Fruit fly (Drosophila melanogaster) whole organism, embryonic: Measurements from ENCODE around the gene Fbw5.

Experiments used
- Antp ChIP-seq: fragments of 200-800 bp; sonication (Bioruptor generic); optimal IDR thresholded peaks from 3 replicates; lab custom pipeline; 2016; ENCODE audit warnings: missing biosample characterization, missing genetic modification characterization
- CG10267 ChIP-seq: fragments of 200-800 bp; sonication (Bioruptor generic); optimal IDR thresholded peaks from 2 replicates; lab custom pipeline; 2018; ENCODE audit warnings: missing biosample characterization, mild to moderate bottlenecking, missing genetic modification characterization, moderate library complexity
- CG10979 ChIP-seq: fragments of 200-800 bp; sonication (Bioruptor generic); optimal IDR thresholded peaks from 2 replicates; lab custom pipeline; 2018; ENCODE audit warnings: missing biosample characterization, mild to moderate bottlenecking, missing genetic modification characterization, moderate library complexity
- CG11696 ChIP-seq: fragments of 200-800 bp; sonication (Bioruptor generic); IDR thresholded peaks from 2 replicates; pipeline ENCODE4 v1.3.6; 2022; ENCODE audit warnings: missing biosample characterization, missing genetic modification characterization
- CG14441 ChIP-seq: fragments of 200-800 bp; sonication (Bioruptor generic); IDR thresholded peaks from 2 replicates; pipeline ENCODE4 v1.3.6; 2022; ENCODE audit warnings: missing biosample characterization, missing genetic modification characterization
- CG14710 ChIP-seq: fragments of 200-800 bp; sonication (Bioruptor generic); optimal IDR thresholded peaks from 3 replicates; lab custom pipeline; 2019; ENCODE audit warnings: missing biosample characterization, mild to moderate bottlenecking, missing genetic modification characterization, moderate library complexity
- CG15269 ChIP-seq: fragments of 200-800 bp; sonication (Bioruptor generic); optimal IDR thresholded peaks from 2 replicates; lab custom pipeline; 2018; ENCODE audit warnings: missing biosample characterization, mild to moderate bottlenecking, missing genetic modification characterization, moderate library complexity
- CG15696 ChIP-seq: fragments of 200-800 bp; sonication (Bioruptor generic); optimal IDR thresholded peaks from 2 replicates; lab custom pipeline; 2019; ENCODE audit warnings: missing biosample characterization, mild to moderate bottlenecking, missing genetic modification characterization, moderate library complexity
- CG2678 ChIP-seq: fragments of 200-800 bp; sonication (Bioruptor generic); optimal IDR thresholded peaks from 3 replicates; lab custom pipeline; 2019; ENCODE audit warnings: missing biosample characterization, mild to moderate bottlenecking, missing genetic modification characterization, moderate library complexity
- CG4424 ChIP-seq: fragments of 200-800 bp; sonication (Bioruptor generic); optimal IDR thresholded peaks from 3 replicates; lab custom pipeline; 2016; ENCODE audit warnings: missing biosample characterization, missing genetic modification characterization
- CG6254 ChIP-seq: fragments of 200-800 bp; sonication (Bioruptor generic); optimal IDR thresholded peaks from 3 replicates; lab custom pipeline; 2017; ENCODE audit warnings: mild to moderate bottlenecking, missing biosample characterization, missing genetic modification reagents, missing genetic modification characterization
- CG6654 ChIP-seq: fragments of 200-800 bp; sonication (Bioruptor generic); optimal IDR thresholded peaks from 2 replicates; lab custom pipeline; 2017; ENCODE audit warnings: missing biosample characterization, mild to moderate bottlenecking, missing genetic modification characterization
- CG7839 ChIP-seq: fragments of 200-800 bp; sonication (Bioruptor generic); optimal IDR thresholded peaks from 3 replicates; lab custom pipeline; 2018; ENCODE audit warnings: missing biosample characterization, mild to moderate bottlenecking, missing genetic modification characterization, moderate library complexity
- CG7928 ChIP-seq: fragments of 200-800 bp; sonication (Bioruptor generic); optimal IDR thresholded peaks from 2 replicates; lab custom pipeline; 2017; ENCODE audit warnings: missing biosample characterization, mild to moderate bottlenecking, missing genetic modification characterization
- CG8290 ChIP-seq, 3 experiments: fragments of 200-800 bp; sonication (Bioruptor generic); optimal IDR thresholded peaks; 2 replicates each; lab custom pipeline; 2016 to 2019; ENCODE audit warnings: missing biosample characterization in 3 of 3, missing genetic modification characterization in 3 of 3, mild to moderate bottlenecking in 2 of 3, moderate library complexity in 1 of 3
- CG9727 ChIP-seq: fragments of 200-800 bp; sonication (Bioruptor generic); optimal IDR thresholded peaks from 3 replicates; lab custom pipeline; 2017; ENCODE audit warnings: missing biosample characterization, mild to moderate bottlenecking, missing genetic modification characterization
- Deaf1 ChIP-seq: fragments of 200-800 bp; optimal IDR thresholded peaks from 3 replicates; lab custom pipeline; 2019; ENCODE audit warnings: missing biosample characterization, mild to moderate bottlenecking, missing genetic modification characterization, moderate library complexity
- Dfd ChIP-seq, 2 experiments: fragments of >200 bp; optimal IDR thresholded peaks; 2 replicates each; lab custom pipeline; 2017; ENCODE audit warnings: missing biosample characterization in 2 of 2, missing genetic modification characterization in 2 of 2
- Dref ChIP-seq: fragments of 200-800 bp; sonication (Bioruptor generic); IDR thresholded peaks from 2 replicates; pipeline ENCODE4 v1.3.6; 2022; ENCODE audit warnings: missing biosample characterization, missing genetic modification characterization
- HLH54F ChIP-seq: fragments of 200-800 bp; sonication (Bioruptor generic); optimal IDR thresholded peaks from 3 replicates; lab custom pipeline; 2016; ENCODE audit warnings: missing biosample characterization, missing genetic modification characterization
- Lhr ChIP-seq: fragments of 200-800 bp; sonication (Bioruptor generic); optimal IDR thresholded peaks from 3 replicates; lab custom pipeline; 2017; ENCODE audit warnings: mild to moderate bottlenecking, missing biosample characterization, missing genetic modification reagents, missing genetic modification characterization
- MESR4 ChIP-seq: fragments of 200-800 bp; sonication (Bioruptor generic); optimal IDR thresholded peaks from 2 replicates; lab custom pipeline; 2018; ENCODE audit warnings: missing biosample characterization, mild to moderate bottlenecking, missing genetic modification characterization, moderate library complexity
- Meics ChIP-seq: fragments of 200-800 bp; sonication (Bioruptor generic); optimal IDR thresholded peaks from 2 replicates; lab custom pipeline; 2017; ENCODE audit warnings: missing biosample characterization, mild to moderate bottlenecking, missing genetic modification characterization
- Mes4 ChIP-seq: fragments of 200-800 bp; sonication (Bioruptor generic); optimal IDR thresholded peaks from 2 replicates; lab custom pipeline; 2016; ENCODE audit warnings: missing biosample characterization, missing genetic modification characterization
- Oli ChIP-seq: fragments of 200-800 bp; sonication (Bioruptor generic); optimal IDR thresholded peaks from 2 replicates; lab custom pipeline; 2018; ENCODE audit warnings: missing biosample characterization, mild to moderate bottlenecking, missing genetic modification characterization, moderate library complexity
- Rx ChIP-seq: fragments of 200-800 bp; sonication (Bioruptor generic); IDR thresholded peaks from 2 replicates; pipeline ENCODE4 v1.3.6; 2022; ENCODE audit warnings: missing biosample characterization, missing genetic modification characterization
- Sry-β ChIP-seq: fragments of 200-800 bp; sonication (Bioruptor generic); optimal IDR thresholded peaks from 2 replicates; lab custom pipeline; 2018; ENCODE audit warnings: missing biosample characterization, mild to moderate bottlenecking, missing genetic modification characterization, moderate library complexity
- Stat92E ChIP-seq, 3 experiments: fragments of >200 bp in 2 of 3; fragments of 200-800 bp in 1 of 3; sonication (Bioruptor generic) in 1 of 3; optimal IDR thresholded peaks; 2 replicates each; lab custom pipeline; 2017 to 2019; ENCODE audit warnings: missing biosample characterization in 3 of 3, missing genetic modification characterization in 3 of 3, mild to moderate bottlenecking in 1 of 3, moderate library complexity in 1 of 3
- Vsx1 ChIP-seq: fragments of 200-800 bp; sonication (Bioruptor generic); optimal IDR thresholded peaks from 2 replicates; lab custom pipeline; 2017; ENCODE audit warnings: missing biosample characterization, mild to moderate bottlenecking, missing genetic modification characterization, missing genetic modification reagents
- bab2 ChIP-seq: fragments of 200-800 bp; sonication (Bioruptor generic); optimal IDR thresholded peaks from 2 replicates; lab custom pipeline; 2016; ENCODE audit warnings: missing biosample characterization, missing genetic modification characterization
- bowl ChIP-seq: fragments of 200-800 bp; sonication (Bioruptor generic); IDR thresholded peaks from 2 replicates; pipeline ENCODE4 v1.3.6; 2022; ENCODE audit warnings: missing biosample characterization, missing genetic modification characterization
- bsh ChIP-seq, 2 experiments: fragments of 200-800 bp; sonication (Bioruptor generic); optimal IDR thresholded peaks; 2 replicates each; lab custom pipeline; 2017 to 2018; ENCODE audit warnings: mild to moderate bottlenecking in 2 of 2, missing biosample characterization in 2 of 2, missing genetic modification characterization in 2 of 2, moderate library complexity in 1 of 2
- btn ChIP-seq: fragments of 200-800 bp; sonication (Bioruptor generic); optimal IDR thresholded peaks from 2 replicates; lab custom pipeline; 2016; ENCODE audit warnings: missing biosample characterization, missing genetic modification characterization
- croc ChIP-seq: fragments of 200-800 bp; sonication (Bioruptor generic); conservative IDR thresholded peaks from 3 replicates; pipeline ENCODE4 v1.3.6; 2022; ENCODE audit warnings: missing biosample characterization, missing genetic modification characterization
- eve ChIP-seq, 2 experiments: fragments of >200 bp; optimal IDR thresholded peaks; 2 replicates each; lab custom pipeline; 2017; ENCODE audit warnings: missing biosample characterization in 2 of 2, missing genetic modification characterization in 2 of 2
- ewg ChIP-seq: fragments of 200-800 bp; sonication (Bioruptor generic); optimal IDR thresholded peaks from 3 replicates; lab custom pipeline; 2017; ENCODE audit warnings: mild to moderate bottlenecking, missing biosample characterization, missing genetic modification reagents, missing genetic modification characterization
- lola ChIP-seq, 3 experiments: fragments of >200 bp in 2 of 3; fragments of 200-800 bp in 1 of 3; sonication (Bioruptor generic) in 1 of 3; optimal IDR thresholded peaks; 2 replicates each; lab custom pipeline; 2017 to 2019; ENCODE audit warnings: missing biosample characterization in 3 of 3, missing genetic modification characterization in 3 of 3, mild to moderate bottlenecking in 1 of 3, moderate library complexity in 1 of 3
- nmo ChIP-seq: fragments of 200-800 bp; sonication (Bioruptor generic); optimal IDR thresholded peaks from 2 replicates; lab custom pipeline; 2018; ENCODE audit warnings: missing biosample characterization, mild to moderate bottlenecking, missing genetic modification characterization, moderate library complexity
- org-1 ChIP-seq: fragments of 200-800 bp; sonication (Bioruptor generic); optimal IDR thresholded peaks from 2 replicates; lab custom pipeline; 2017; ENCODE audit warnings: missing biosample characterization, missing genetic modification characterization
- ranshi ChIP-seq: fragments of 200-800 bp; sonication (Bioruptor generic); IDR thresholded peaks from 2 replicates; pipeline ENCODE4 v1.3.6; 2022; ENCODE audit warnings: missing biosample characterization, missing genetic modification characterization
- sqz ChIP-seq: fragments of 200-800 bp; sonication (Bioruptor generic); optimal IDR thresholded peaks from 3 replicates; lab custom pipeline; 2018; ENCODE audit warnings: missing biosample characterization, mild to moderate bottlenecking, missing genetic modification characterization
- sr ChIP-seq: fragments of 200-800 bp; sonication (Bioruptor generic); IDR thresholded peaks from 3 replicates; pipeline ENCODE4 v1.3.6; 2022; ENCODE audit warnings: missing biosample characterization, missing genetic modification characterization
- ssp ChIP-seq: fragments of 200-800 bp; sonication (Bioruptor generic); IDR thresholded peaks from 2 replicates; pipeline ENCODE4 v1.3.6; 2022; ENCODE audit warnings: missing biosample characterization, missing genetic modification characterization
- trem ChIP-seq: fragments of 200-800 bp; optimal IDR thresholded peaks from 3 replicates; lab custom pipeline; 2019; ENCODE audit warnings: missing biosample characterization, mild to moderate bottlenecking, missing genetic modification characterization, moderate library complexity
- twi ChIP-seq: fragments of 200-800 bp; optimal IDR thresholded peaks from 2 replicates; lab custom pipeline; 2019; ENCODE audit warnings: missing biosample characterization, mild to moderate bottlenecking, missing genetic modification characterization, moderate library complexity
- zen ChIP-seq: fragments of 200-800 bp; sonication (Bioruptor generic); optimal IDR thresholded peaks from 3 replicates; lab custom pipeline; 2018; ENCODE audit warnings: missing biosample characterization, mild to moderate bottlenecking, missing genetic modification characterization, moderate library complexity

Fbw5 gene

DNA sequence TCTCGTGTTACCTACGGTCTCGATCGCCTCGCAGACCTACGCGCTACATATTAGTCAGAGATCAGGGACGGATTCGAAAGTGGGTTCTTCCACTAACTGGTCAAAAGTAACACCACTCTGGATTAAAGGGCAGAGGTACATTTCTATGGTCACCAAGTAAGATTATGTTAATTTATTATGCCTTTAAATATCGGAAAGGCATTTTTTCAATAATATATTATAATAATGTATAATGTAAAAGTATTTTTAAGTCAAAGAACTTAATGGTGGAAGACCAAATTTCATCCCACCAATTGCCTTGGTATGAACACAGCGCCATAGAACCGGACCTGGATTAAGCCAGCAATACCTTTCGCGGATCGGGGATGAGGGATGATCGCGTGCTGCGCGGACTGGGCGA lies 43.0 kb downstream of the Fbw5 start (continued):
- TF ChIP-seq CG10979 (tag; lab: Kevin White, UChicago) (peak; percentile 47), CG10267 (no peak), ssp (GFP tag; lab: Robert Waterston, UW) (no peak), trem (peak; percentile 7), ranshi (no peak), CG4424 (GFP tag; lab: Kevin White, UChicago) (peak; percentile 13), ewg (GFP tag; lab: Kevin White, UChicago) (no peak), CG11696 (GFP tag; lab: Robert Waterston, UW) (no peak), CG6254 (GFP tag; lab: Kevin White, UChicago) (peak; percentile 1), lola (GFP tag; optimal IDR thresholded peaks at IDR 0.05; lab: Kevin White, UChicago) (peak in 1 of 3 experiments; percentile 58), Meics (GFP tag; lab: Kevin White, UChicago) (no peak), CG7839 (peak; percentile 42), HLH54F (GFP tag; lab: Kevin White, UChicago) (no peak), CG2678 (peak; percentile 56), CG14710 (tag; lab: Kevin White, UChicago) (peak; percentile 54), Dfd (GFP tag; optimal IDR thresholded peaks at IDR 0.05; lab: Kevin White, UChicago) (no peak), croc (peak; percentile 33; the same call in 1 of the 3 replicates), CG6654 (GFP tag; lab: Kevin White, UChicago) (no peak), Rx (GFP tag; lab: Robert Waterston, UW) (no peak), bsh (GFP tag; optimal IDR thresholded peaks at IDR 0.05; lab: Kevin White, UChicago) (peak; percentile 31 to 34), CG14441 (GFP tag; lab: Robert Waterston, UW) (no peak), Lhr (no peak), CG9727 (GFP tag; lab: Kevin White, UChicago) (peak; percentile 52), CG15696 (tag; lab: Kevin White, UChicago) (peak; percentile 65)

DNA sequence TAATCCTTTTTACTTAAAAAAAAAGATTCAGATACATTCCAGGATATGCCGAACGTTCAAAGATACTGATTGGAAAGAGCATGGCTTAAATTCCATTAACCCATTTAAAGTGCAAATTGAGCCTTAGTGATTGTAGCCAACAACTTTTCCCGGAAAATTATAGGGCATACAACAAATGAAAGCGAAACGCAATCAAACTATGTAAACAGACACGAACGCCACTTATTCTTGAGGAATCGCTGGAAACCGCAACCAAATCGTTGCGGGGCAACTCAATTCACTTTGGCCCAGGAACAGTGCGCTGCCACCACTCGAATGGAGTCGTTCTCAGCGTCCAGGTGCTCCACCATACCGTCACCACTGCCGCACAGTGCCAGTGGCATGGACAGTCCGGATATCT lies 45.2 kb downstream of the Fbw5 start, which contains the start of gene CG13996:
Gene CG13996 (plus strand): TSS at position 301 of the 400 bp plus-strand sequence.
- TF ChIP-seq CG15269, result no peak
- no peak for TF ChIP-seq bowl (GFP tag; lab: Robert Waterston, UW)
- no peak for TF ChIP-seq Stat92E (GFP tag; optimal IDR thresholded peaks at IDR 0.05; lab: Kevin White, UChicago)
- no peak for TF ChIP-seq org-1 (GFP tag; lab: Kevin White, UChicago)
- TF ChIP-seq twi, result no peak
- no peak for TF ChIP-seq CG8290 (GFP tag; optimal IDR thresholded peaks at IDR 0.05; lab: Kevin White, UChicago)
- TF ChIP-seq CG8290 (tag; optimal IDR thresholded peaks at IDR 0.05; lab: Kevin White, UChicago), result no peak

DNA sequence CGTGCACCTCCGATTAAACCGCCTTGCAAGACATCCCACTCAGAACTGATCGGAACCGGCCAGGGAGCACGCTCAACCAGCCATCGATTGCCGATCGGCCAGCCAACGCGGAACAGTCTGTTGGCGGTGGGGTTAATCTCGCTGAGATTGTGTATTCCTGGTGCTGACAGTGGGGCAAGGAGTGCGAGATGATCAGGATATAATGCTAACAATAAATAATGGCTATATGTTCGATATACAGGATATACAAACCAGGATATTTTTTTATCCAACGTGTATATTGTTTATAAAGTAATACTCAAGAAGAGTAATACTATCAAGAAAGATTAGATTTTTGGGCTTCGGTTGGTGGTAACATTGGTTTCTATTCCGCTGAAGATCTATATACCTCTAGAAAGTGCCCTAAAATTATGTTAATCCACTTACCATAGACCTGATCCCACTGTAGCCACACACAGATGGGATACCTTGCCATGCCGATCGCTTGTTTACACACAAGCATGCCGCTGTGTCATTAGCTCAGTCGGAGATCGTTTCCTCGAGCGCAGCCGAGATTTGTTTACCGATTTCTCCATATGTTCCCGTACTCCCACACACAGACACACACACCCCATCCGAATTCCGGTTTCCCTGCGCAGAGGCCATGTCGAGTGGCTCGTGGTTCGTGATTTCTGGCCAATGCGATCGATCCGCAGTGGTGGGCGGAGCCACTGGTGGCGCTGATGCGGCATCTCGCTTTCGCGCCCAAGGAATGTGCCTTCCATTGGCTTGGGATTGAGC lies 46.2 kb downstream of the Fbw5 start, which contains the start of gene H2.0:
Gene H2.0 (minus strand): TSS at position 51 of the 780 bp plus-strand sequence.
- TF ChIP-seq bab2 (GFP tag; lab: Kevin White, UChicago), result no peak
- no peak for TF ChIP-seq Sry-β
- TF ChIP-seq Deaf1 (tag; lab: Kevin White, UChicago), result peak; percentile 79
- TF ChIP-seq sqz (GFP tag; lab: Kevin White, UChicago), result no peak
- no peak for TF ChIP-seq Mes4 (GFP tag; lab: Kevin White, UChicago)
- TF ChIP-seq Oli (tag; lab: Kevin White, UChicago), result peak; percentile 46
- no peak for TF ChIP-seq Dref (GFP tag; lab: Robert Waterston, UW)
- TF ChIP-seq nmo (GFP tag; lab: Kevin White, UChicago), result peak; percentile 59
- no peak for TF ChIP-seq eve (GFP tag; optimal IDR thresholded peaks at IDR 0.05; lab: Kevin White, UChicago)
- no peak for TF ChIP-seq Antp (GFP tag; lab: Kevin White, UChicago)
- no peak for TF ChIP-seq Stat92E (GFP tag; optimal IDR thresholded peaks at IDR 0.05; lab: Kevin White, UChicago)
- TF ChIP-seq zen (tag; lab: Kevin White, UChicago), result peak; percentile 20
- no peak for TF ChIP-seq MESR4 (GFP tag; lab: Kevin White, UChicago)
- TF ChIP-seq sr (GFP tag; lab: Robert Waterston, UW), result peak; percentile 68; the same call in 2 of the 3 replicates
- TF ChIP-seq CG14710 (tag; lab: Kevin White, UChicago), result peak; percentile 46
- TF ChIP-seq btn (GFP tag; lab: Kevin White, UChicago), result no peak
- TF ChIP-seq CG7928 (GFP tag; lab: Kevin White, UChicago), result no peak
- TF ChIP-seq Vsx1 (GFP tag; lab: Kevin White, UChicago), result peak; percentile 50
